Worm (Caenorhabditis elegans) whole organism, young adult: ENCODE measurements around the gene ain-1.
A peak's percentile ranks its signal among the peaks of the same experiment; 100 is the strongest.

Source experiments
- B0035.1 ChIP-seq: sonication (generic microtip); optimal IDR thresholded peaks from 2 replicates; lab custom pipeline; 2016; ENCODE audit warnings: missing genetic modification characterization, mild to moderate bottlenecking, missing compliant biosample characterization, missing genotype, missing genetic modification reagents
- B0261.1 ChIP-seq: sonication (generic microtip); optimal IDR thresholded peaks from 2 replicates; lab custom pipeline; 2016; ENCODE audit warnings: mild to moderate bottlenecking, missing genetic modification characterization, moderate library complexity, missing compliant biosample characterization
- B0336.3 ChIP-seq: fragments of 200-800 bp; sonication (Bioruptor generic); IDR thresholded peaks from 2 replicates; pipeline ENCODE4 v1.3.6; 2022; ENCODE audit warnings: missing genetic modification characterization, missing compliant biosample characterization
- C17E4.6 ChIP-seq: fragments of 200-800 bp; sonication (Bioruptor generic); IDR thresholded peaks from 2 replicates; pipeline ENCODE4 v1.3.6; 2022; ENCODE audit warnings: missing genetic modification reagents, missing genetic modification characterization, missing compliant biosample characterization
- F10E7.11 ChIP-seq: sonication (generic microtip); optimal IDR thresholded peaks from 2 replicates; lab custom pipeline; 2017; ENCODE audit warnings: mild to moderate bottlenecking, missing genetic modification characterization, moderate library complexity, missing compliant biosample characterization
- F33H1.4 ChIP-seq: fragments of 200-800 bp; sonication (Bioruptor generic); IDR thresholded peaks from 2 replicates; pipeline ENCODE4 v1.3.6; 2022; ENCODE audit warnings: missing genetic modification reagents, missing genetic modification characterization, missing compliant biosample characterization
- F37B4.10 ChIP-seq: fragments of 200-800 bp; sonication (Bioruptor generic); IDR thresholded peaks from 2 replicates; pipeline ENCODE4 v1.3.6; 2022; ENCODE audit warnings: missing genetic modification characterization, missing compliant biosample characterization
- F57A8.1 ChIP-seq: fragments of 200-800 bp; sonication (Bioruptor generic); optimal IDR thresholded peaks from 2 replicates; lab custom pipeline; 2018; ENCODE audit warnings: mild to moderate bottlenecking, missing genetic modification characterization, moderate library complexity, missing compliant biosample characterization
- F57C9.4 ChIP-seq: sonication (generic microtip); optimal IDR thresholded peaks from 2 replicates; lab custom pipeline; 2017; ENCODE audit warnings: mild to moderate bottlenecking, missing genetic modification characterization, missing compliant biosample characterization
- Y53G8AR.9 ChIP-seq: fragments of 200-800 bp; sonication (Bioruptor generic); conservative IDR thresholded peaks from 2 replicates; pipeline ENCODE4 v1.3.6; 2022; ENCODE audit warnings: missing genetic modification reagents, missing genetic modification characterization, missing compliant biosample characterization
- Y56A3A.18 ChIP-seq: fragments of 200-800 bp; sonication (Bioruptor generic); IDR thresholded peaks from 2 replicates; pipeline ENCODE4 v1.3.6; 2022; ENCODE audit warnings: missing genetic modification reagents, missing genetic modification characterization, missing compliant biosample characterization
- Y79H2A.3 ChIP-seq: fragments of 200-800 bp; sonication (Bioruptor generic); conservative IDR thresholded peaks from 2 replicates; pipeline ENCODE4 v1.3.6; 2022; ENCODE audit warnings: missing genetic modification reagents, missing genetic modification characterization, missing compliant biosample characterization
- ama-1 ChIP-seq, 3 experiments: fragments of 150-350 bp in 1 of 3; sonication (generic microtip) in 2 of 3; optimal IDR thresholded peaks; 2 replicates each; lab custom pipeline; 2014 to 2018; ENCODE audit warnings: missing biosample characterization in 2 of 3, missing genetic modification characterization in 2 of 3, missing genetic modification reagents in 2 of 3
- aptf-2 ChIP-seq: fragments of 200-800 bp; sonication (Bioruptor generic); conservative IDR thresholded peaks from 2 replicates; pipeline ENCODE4 v1.3.6; 2022; ENCODE audit warnings: missing genetic modification reagents, missing genetic modification characterization, missing compliant biosample characterization
- atf-7 ChIP-seq: sonication (generic microtip); optimal IDR thresholded peaks from 2 replicates; lab custom pipeline; 2017; ENCODE audit warnings: mild to moderate bottlenecking, missing genetic modification characterization, missing compliant biosample characterization
- athp-1 ChIP-seq: sonication (generic microtip); optimal IDR thresholded peaks from 2 replicates; lab custom pipeline; 2017; ENCODE audit warnings: mild to moderate bottlenecking, missing genetic modification characterization, missing compliant biosample characterization
- attf-3 ChIP-seq: fragments of 200-800 bp; sonication (Bioruptor generic); conservative IDR thresholded peaks from 2 replicates; pipeline ENCODE4 v1.3.6; 2022; ENCODE audit warnings: missing genetic modification reagents, missing genetic modification characterization, missing compliant biosample characterization
- ccch-3 ChIP-seq: fragments of 200-800 bp; sonication (Bioruptor generic); optimal IDR thresholded peaks from 2 replicates; lab custom pipeline; 2018; ENCODE audit warnings: mild to moderate bottlenecking, missing genetic modification characterization, missing compliant biosample characterization
- cebp-2 ChIP-seq: fragments of 200-800 bp; sonication (Bioruptor generic); IDR thresholded peaks from 2 replicates; pipeline ENCODE4 v1.3.6; 2022; ENCODE audit warnings: missing genetic modification characterization, missing compliant biosample characterization
- ceh-100 ChIP-seq: fragments of 200-800 bp; sonication (Bioruptor generic); IDR thresholded peaks from 2 replicates; pipeline ENCODE4 v1.3.6; 2022; ENCODE audit warnings: missing genetic modification reagents, missing genetic modification characterization, missing compliant biosample characterization
- ceh-91 ChIP-seq: fragments of 200-800 bp; sonication (Bioruptor generic); IDR thresholded peaks from 2 replicates; pipeline ENCODE4 v1.3.6; 2022; ENCODE audit warnings: missing genetic modification reagents, missing genetic modification characterization, missing compliant biosample characterization
- dpff-1 ChIP-seq: sonication (generic microtip); optimal IDR thresholded peaks from 2 replicates; lab custom pipeline; 2017; ENCODE audit warnings: mild to moderate bottlenecking, missing genetic modification characterization, missing compliant biosample characterization
- efl-1 ChIP-seq: fragments of 150-350 bp; optimal IDR thresholded peaks from 2 replicates; lab custom pipeline; 2014; ENCODE audit warnings: missing biosample characterization, missing genetic modification reagents, missing genetic modification characterization
- gei-17 ChIP-seq: fragments of 200-800 bp; sonication (Bioruptor generic); optimal IDR thresholded peaks from 2 replicates; lab custom pipeline; 2018; ENCODE audit warnings: mild to moderate bottlenecking, missing genetic modification characterization, missing compliant biosample characterization
- hlh-26 ChIP-seq: fragments of 200-800 bp; sonication (Bioruptor generic); conservative IDR thresholded peaks from 2 replicates; pipeline ENCODE4 v1.3.6; 2022; ENCODE audit warnings: missing genetic modification reagents, missing genetic modification characterization, missing compliant biosample characterization
- hrde-1 ChIP-seq: sonication (generic microtip); optimal IDR thresholded peaks from 2 replicates; lab custom pipeline; 2016; ENCODE audit warnings: missing genetic modification characterization, mild to moderate bottlenecking, missing compliant biosample characterization, moderate library complexity, missing genotype, missing genetic modification reagents, borderline replicate concordance
- let-607 ChIP-seq, 2 experiments: fragments of 200-800 bp in 1 of 2; sonication (Bioruptor generic) in 1 of 2; sonication (generic microtip) in 1 of 2; optimal IDR thresholded peaks; 2 replicates each; lab custom pipeline; 2016 to 2018; ENCODE audit warnings: mild to moderate bottlenecking in 2 of 2, missing compliant biosample characterization in 2 of 2, missing genetic modification characterization in 2 of 2, moderate library complexity in 2 of 2, missing genotype in 1 of 2
- lin-54 ChIP-seq: fragments of 200-800 bp; sonication (Bioruptor generic); optimal IDR thresholded peaks from 2 replicates; lab custom pipeline; 2018; ENCODE audit warnings: mild to moderate bottlenecking, missing genetic modification characterization, missing compliant biosample characterization
- lir-1 ChIP-seq: fragments of 200-800 bp; sonication (Bioruptor generic); conservative IDR thresholded peaks from 2 replicates; pipeline ENCODE4 v1.3.6; 2022; ENCODE audit warnings: missing genetic modification reagents, missing genetic modification characterization, missing compliant biosample characterization
- madf-3 ChIP-seq: fragments of 200-800 bp; sonication (Bioruptor generic); IDR thresholded peaks from 2 replicates; pipeline ENCODE4 v1.3.6; 2022; ENCODE audit warnings: missing genetic modification reagents, missing genetic modification characterization, missing compliant biosample characterization
- madf-6 ChIP-seq: fragments of 200-800 bp; sonication (Bioruptor generic); IDR thresholded peaks from 2 replicates; pipeline ENCODE4 v1.3.6; 2022; ENCODE audit warnings: missing genetic modification reagents, missing genetic modification characterization, missing compliant biosample characterization
- madf-8 ChIP-seq: fragments of 200-800 bp; sonication (Bioruptor generic); conservative IDR thresholded peaks from 2 replicates; pipeline ENCODE4 v1.3.6; 2022; ENCODE audit warnings: missing genetic modification reagents, missing genetic modification characterization, missing compliant biosample characterization
- mcd-1 ChIP-seq: fragments of 200-800 bp; sonication (Bioruptor generic); IDR thresholded peaks from 2 replicates; pipeline ENCODE4 v1.3.6; 2022; ENCODE audit warnings: missing genetic modification reagents, missing genetic modification characterization, missing compliant biosample characterization
- mes-4 ChIP-seq: sonication (generic microtip); optimal IDR thresholded peaks from 2 replicates; lab custom pipeline; 2016; ENCODE audit warnings: missing genotype, missing genetic modification characterization, missing compliant biosample characterization
- nhr-179 ChIP-seq: sonication (generic microtip); optimal IDR thresholded peaks from 2 replicates; lab custom pipeline; 2016; ENCODE audit warnings: mild to moderate bottlenecking, missing genetic modification characterization, missing compliant biosample characterization
- pbrm-1 ChIP-seq: fragments of 200-800 bp; sonication (Bioruptor generic); IDR thresholded peaks from 2 replicates; pipeline ENCODE4 v1.3.6; 2022; ENCODE audit warnings: missing genetic modification reagents, missing genetic modification characterization, missing compliant biosample characterization
- pha-4 ChIP-seq: fragments of 150-350 bp; sonication (generic microtip); optimal IDR thresholded peaks from 2 replicates; lab custom pipeline; 2014; ENCODE audit warnings: missing biosample characterization, missing genetic modification reagents, missing genetic modification characterization
- repo-1 ChIP-seq: sonication (generic microtip); optimal IDR thresholded peaks from 2 replicates; lab custom pipeline; 2017; ENCODE audit warnings: mild to moderate bottlenecking, missing genetic modification characterization, missing compliant biosample characterization
- sea-2 ChIP-seq: fragments of 200-800 bp; sonication (Bioruptor generic); IDR thresholded peaks from 2 replicates; pipeline ENCODE4 v1.3.6; 2022; ENCODE audit warnings: missing genetic modification characterization, missing compliant biosample characterization
- snpc-3.4 ChIP-seq: sonication (generic microtip); optimal IDR thresholded peaks from 2 replicates; lab custom pipeline; 2017; ENCODE audit warnings: missing genetic modification characterization, mild to moderate bottlenecking, missing compliant biosample characterization, antibody characterized with exemption, moderate library complexity, missing genotype, missing genetic modification reagents
- snpc-4 ChIP-seq, 5 experiments: fragments of 150-350 bp in 1 of 5; sonication (generic microtip) in 4 of 5; optimal IDR thresholded peaks; 2 replicates each; lab custom pipeline; 2014 to 2018; ENCODE audit warnings: missing genetic modification characterization in 5 of 5, missing biosample characterization in 3 of 5, antibody characterized with exemption in 2 of 5, mild to moderate bottlenecking in 2 of 5, missing compliant biosample characterization in 2 of 5, missing genotype in 2 of 5, moderate library complexity in 2 of 5, missing genetic modification reagents in 1 of 5
- sptf-2 ChIP-seq: fragments of 200-800 bp; sonication (Bioruptor generic); optimal IDR thresholded peaks from 2 replicates; lab custom pipeline; 2018; ENCODE audit warnings: mild to moderate bottlenecking, missing genetic modification characterization, missing compliant biosample characterization
- tbx-9 ChIP-seq: sonication (generic microtip); optimal IDR thresholded peaks from 2 replicates; lab custom pipeline; 2016; ENCODE audit warnings: borderline replicate concordance, missing genetic modification characterization, inconsistent platforms, missing compliant biosample characterization
- tlf-1 ChIP-seq: fragments of 200-800 bp; sonication (Bioruptor generic); optimal IDR thresholded peaks from 2 replicates; lab custom pipeline; 2018; ENCODE audit warnings: mild to moderate bottlenecking, missing genetic modification characterization, missing compliant biosample characterization
- unc-62 ChIP-seq: fragments of 150-350 bp; optimal IDR thresholded peaks from 2 replicates; lab custom pipeline; 2014; ENCODE audit warnings: missing biosample characterization, missing genetic modification reagents, missing genetic modification characterization
- xnd-1 ChIP-seq: sonication (generic microtip); optimal IDR thresholded peaks from 2 replicates; lab custom pipeline; 2016; ENCODE audit warnings: missing genotype, missing genetic modification reagents, missing genetic modification characterization, missing compliant biosample characterization
- ztf-6 ChIP-seq: fragments of 200-800 bp; sonication (Bioruptor generic); IDR thresholded peaks from 2 replicates; pipeline ENCODE4 v1.3.6; 2022; ENCODE audit warnings: missing genetic modification reagents, missing genetic modification characterization, missing compliant biosample characterization

ain-1 gene

DNA sequence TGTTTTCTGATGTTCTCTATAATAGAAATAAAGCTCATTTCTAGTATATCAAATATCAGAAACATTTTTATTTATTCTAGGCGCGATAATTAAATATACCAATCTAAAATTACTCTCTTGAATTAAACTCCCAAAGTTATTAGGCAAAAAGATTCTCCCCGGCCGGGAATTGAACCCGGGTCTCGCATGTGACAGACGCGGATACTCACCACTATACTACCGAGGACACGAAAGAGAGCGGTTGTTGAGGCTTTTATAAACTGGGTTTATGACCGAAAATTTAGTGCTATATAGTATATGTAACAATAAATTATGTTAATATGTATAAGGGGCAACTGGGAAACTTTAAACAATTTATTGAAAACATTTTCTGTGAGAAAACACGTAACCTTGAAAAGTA lies 8.7 kb upstream of the ain-1 start (continued):
- TF ChIP-seq ama-1 (optimal IDR thresholded peaks at IDR 0.05; lab: Kevin White, UChicago): no peak
- peak; percentile 72 to 79 for TF ChIP-seq ama-1 (GFP tag; optimal IDR thresholded peaks at IDR 0.05; lab: Kevin White, UChicago)
- TF ChIP-seq mes-4 (tag; lab: Kevin White, UChicago): peak; percentile 60
- no peak for TF ChIP-seq F57C9.4 (tag; lab: Kevin White, UChicago)
- peak; percentile 42 to 48 for TF ChIP-seq let-607 (tag; optimal IDR thresholded peaks at IDR 0.05; lab: Kevin White, UChicago)
- TF ChIP-seq dpff-1 (tag; lab: Kevin White, UChicago): no peak
- TF ChIP-seq pbrm-1 (GFP tag; lab: Robert Waterston, UW): peak; percentile 77
- no peak for TF ChIP-seq ceh-91 (GFP tag; lab: Robert Waterston, UW)
- TF ChIP-seq Y56A3A.18: peak; percentile 72; the same call in 1 of the 2 replicates
- TF ChIP-seq tlf-1 (GFP tag; lab: Kevin White, UChicago): no peak
- TF ChIP-seq nhr-179 (tag; lab: Kevin White, UChicago): peak; percentile 74
- TF ChIP-seq Y53G8AR.9 (GFP tag; lab: Robert Waterston, UW): 0 out of 2 replicates have a peak, but pooled peaks have one; percentile 21
- no peak for TF ChIP-seq sptf-2 (GFP tag; lab: Kevin White, UChicago)
- peak; percentile 41 for TF ChIP-seq snpc-3.4 (tag; lab: Kevin White, UChicago)
- no peak for TF ChIP-seq ztf-6
- TF ChIP-seq efl-1 (GFP tag; lab: Kevin White, UChicago): no peak
- TF ChIP-seq sea-2: no peak
- TF ChIP-seq F33H1.4 (GFP tag; lab: Robert Waterston, UW): no peak
- TF ChIP-seq hrde-1 (tag; lab: Kevin White, UChicago): peak; percentile 32
- TF ChIP-seq pha-4 (tag; lab: Kevin White, UChicago): no peak
- peak; percentile 55 for TF ChIP-seq repo-1
- peak; percentile 37; the same call in 1 of the 2 replicates for TF ChIP-seq mcd-1
- TF ChIP-seq athp-1 (tag; lab: Kevin White, UChicago): no peak
- TF ChIP-seq hlh-26 (GFP tag; lab: Robert Waterston, UW): no peak
- TF ChIP-seq unc-62: no peak
- TF ChIP-seq F10E7.11: no peak
- 0 out of 2 replicates have a peak, but pooled peaks have one; percentile 23 for TF ChIP-seq cebp-2
- TF ChIP-seq atf-7 (tag; lab: Kevin White, UChicago): no peak
- no peak for TF ChIP-seq F37B4.10 (GFP tag; lab: Robert Waterston, UW)
- no peak for TF ChIP-seq xnd-1 (tag; lab: Kevin White, UChicago)
- TF ChIP-seq tbx-9 (tag; lab: Kevin White, UChicago): no peak
- 0 out of 2 replicates have a peak, but pooled peaks have one; percentile 30 for TF ChIP-seq ceh-100 (GFP tag; lab: Robert Waterston, UW)
- no peak for TF ChIP-seq ccch-3 (GFP tag; lab: Kevin White, UChicago)
- TF ChIP-seq attf-3 (GFP tag; lab: Robert Waterston, UW): no peak
- TF ChIP-seq madf-3 (GFP tag; lab: Robert Waterston, UW): no peak
- no peak for TF ChIP-seq madf-8 (GFP tag; lab: Robert Waterston, UW)
- TF ChIP-seq Y79H2A.3 (GFP tag; lab: Robert Waterston, UW): no peak
- peak; percentile 95 for TF ChIP-seq B0261.1 (tag; lab: Kevin White, UChicago)
- peak; percentile 59 for TF ChIP-seq B0336.3
- TF ChIP-seq B0035.1: peak; percentile 40
- peak; percentile 55 for TF ChIP-seq snpc-4 (GFP tag; optimal IDR thresholded peaks at IDR 0.05; lab: Kevin White, UChicago)
- peak in 3 of 4 experiments; percentile 66 to 85 (median 66) for TF ChIP-seq snpc-4 (tag; optimal IDR thresholded peaks at IDR 0.05; lab: Kevin White, UChicago)
- TF ChIP-seq gei-17: no peak
- TF ChIP-seq C17E4.6: no peak
- TF ChIP-seq F57A8.1 (GFP tag; lab: Kevin White, UChicago): no peak
- TF ChIP-seq madf-6 (GFP tag; lab: Robert Waterston, UW): 0 out of 2 replicates have a peak, but pooled peaks have one; percentile 44
- no peak for TF ChIP-seq aptf-2 (GFP tag; lab: Robert Waterston, UW)
- TF ChIP-seq lin-54 (GFP tag; lab: Kevin White, UChicago): peak; percentile 54
- 0 out of 2 replicates have a peak, but pooled peaks have one; percentile 40 for TF ChIP-seq lir-1
